Worm (Caenorhabditis elegans): ENCODE data around the gene wrt-2.

DNA sequence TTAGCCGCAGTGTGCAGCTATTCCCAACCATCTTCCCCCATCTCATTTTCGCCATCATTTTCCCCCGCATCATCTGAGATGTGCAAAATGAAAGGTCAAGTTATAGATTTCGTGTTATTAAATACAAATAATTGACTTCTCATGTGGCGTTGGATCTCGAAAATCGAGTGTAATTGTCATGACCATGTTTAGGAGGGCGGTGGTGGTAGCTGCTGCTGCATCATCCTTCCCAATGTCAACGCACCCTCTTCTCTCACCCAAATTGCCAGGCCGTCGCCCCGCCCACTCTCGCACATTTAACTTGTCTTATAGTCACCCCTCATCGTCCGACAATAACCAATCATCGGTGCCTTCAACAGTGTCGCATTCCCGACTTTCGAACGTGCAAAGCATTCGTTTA lies 30.9 kb downstream of the wrt-2 start, which contains the start of gene ceh-30:
- TF ChIP-seq fkh-3 (tag; optimal IDR thresholded peaks at IDR 0.05) = no peak
- TF ChIP-seq somi-1 (GFP tag; optimal IDR thresholded peaks at IDR 0.05) = no peak
- no peak for TF ChIP-seq F57C9.4 (tag; optimal IDR thresholded peaks at IDR 0.05)
- no peak for TF ChIP-seq snpc-4 (GFP tag; optimal IDR thresholded peaks at IDR 0.05)
- no peak for TF ChIP-seq snpc-4 (tag; optimal IDR thresholded peaks at IDR 0.05)
